Fruit fly (Drosophila melanogaster): ENCODE results near the gene bip1.

bip1 gene

dm6 chr3L:8065575-8066410 lies 7.3 kb upstream of the bip1 start:
- TF ChIP-seq CG12605 (GFP tag; IDR thresholded peaks at IDR 0.05) (peak; percentile 65; the same call in 1 of the 2 replicates), gl (tag; optimal IDR thresholded peaks at IDR 0.05) (peak; percentile 24), CG8301 (tag; optimal IDR thresholded peaks at IDR 0.05) (peak; percentile 1), CG14655 (GFP tag; optimal IDR thresholded peaks at IDR 0.05) (no peak), Pif1A (GFP tag; optimal IDR thresholded peaks at IDR 0.05) (no peak), D1 (tag; optimal IDR thresholded peaks at IDR 0.05) (peak; percentile 45), CG32121 (GFP tag; IDR thresholded peaks at IDR 0.05) (no peak), CG15710 (tag; optimal IDR thresholded peaks at IDR 0.05) (no peak)

- TF ChIP-seq CG9948 (tag; optimal IDR thresholded peaks at IDR 0.05) = peak; percentile 35
- peak; percentile 36 for TF ChIP-seq CG13204 (GFP tag; optimal IDR thresholded peaks at IDR 0.05)
- TF ChIP-seq CG34367 (tag; optimal IDR thresholded peaks at IDR 0.05) = peak; percentile 20
- no peak; the same call in 1 of the 2 replicates for TF ChIP-seq CG32121 (GFP tag; IDR thresholded peaks at IDR 0.05)
- TF ChIP-seq Pif1A (GFP tag; optimal IDR thresholded peaks at IDR 0.05) = no peak
- TF ChIP-seq rn (GFP tag; IDR thresholded peaks at IDR 0.05) = no peak
- TF ChIP-seq Snoo (tag; optimal IDR thresholded peaks at IDR 0.05) = peak; percentile 52
- peak; percentile 69 for TF ChIP-seq CG8159 (tag; optimal IDR thresholded peaks at IDR 0.05)
- TF ChIP-seq CG14655 (GFP tag; optimal IDR thresholded peaks at IDR 0.05) = peak; percentile 76
- TF ChIP-seq Ets98B (GFP tag; IDR thresholded peaks at IDR 0.05) = no peak; the same call in none of the 2 replicates
- TF ChIP-seq CG17806 (tag; optimal IDR thresholded peaks at IDR 0.05) = peak; percentile 43
- no peak for TF ChIP-seq Pif1B (GFP tag; optimal IDR thresholded peaks at IDR 0.05)
- peak; percentile 47 for TF ChIP-seq EcR (GFP tag; optimal IDR thresholded peaks at IDR 0.05)
- TF ChIP-seq fd96Ca (GFP tag; IDR thresholded peaks at IDR 0.05) = no peak
- TF ChIP-seq CG4496 (GFP tag; IDR thresholded peaks at IDR 0.05) = peak; percentile 52; the same call in 1 of the 3 replicates
- no peak for TF ChIP-seq gl (tag; optimal IDR thresholded peaks at IDR 0.05)
- no peak; the same call in 1 of the 2 replicates for TF ChIP-seq CG12605 (GFP tag; IDR thresholded peaks at IDR 0.05)
- TF ChIP-seq D1 (tag; optimal IDR thresholded peaks at IDR 0.05) = no peak
- no peak for TF ChIP-seq CG10348 (GFP tag; IDR thresholded peaks at IDR 0.05)
- TF ChIP-seq CG8301 (tag; optimal IDR thresholded peaks at IDR 0.05) = peak; percentile 52
- peak; percentile 59 for TF ChIP-seq CG15710 (tag; optimal IDR thresholded peaks at IDR 0.05)
These were observed 5.0 kb upstream of the bip1 start, which contains the start of gene Sarm for dm6 chr3L:8063214-8064156. TSS of gene Sarm (plus strand) at chr3L:8063874.

- TF ChIP-seq CG12605 (GFP tag; IDR thresholded peaks at IDR 0.05) = peak; percentile 16; the same call in 1 of the 2 replicates
- TF ChIP-seq CG32121 (GFP tag; IDR thresholded peaks at IDR 0.05) = 0 out of 2 replicates have a peak, but pooled peaks have one; percentile 25
- 0 out of 2 replicates have a peak, but pooled peaks have one; percentile 35 for TF ChIP-seq Ets98B (GFP tag; IDR thresholded peaks at IDR 0.05)
These were observed 1.8 kb upstream of the bip1 start for dm6 chr3L:8060188-8060856.

DNA sequence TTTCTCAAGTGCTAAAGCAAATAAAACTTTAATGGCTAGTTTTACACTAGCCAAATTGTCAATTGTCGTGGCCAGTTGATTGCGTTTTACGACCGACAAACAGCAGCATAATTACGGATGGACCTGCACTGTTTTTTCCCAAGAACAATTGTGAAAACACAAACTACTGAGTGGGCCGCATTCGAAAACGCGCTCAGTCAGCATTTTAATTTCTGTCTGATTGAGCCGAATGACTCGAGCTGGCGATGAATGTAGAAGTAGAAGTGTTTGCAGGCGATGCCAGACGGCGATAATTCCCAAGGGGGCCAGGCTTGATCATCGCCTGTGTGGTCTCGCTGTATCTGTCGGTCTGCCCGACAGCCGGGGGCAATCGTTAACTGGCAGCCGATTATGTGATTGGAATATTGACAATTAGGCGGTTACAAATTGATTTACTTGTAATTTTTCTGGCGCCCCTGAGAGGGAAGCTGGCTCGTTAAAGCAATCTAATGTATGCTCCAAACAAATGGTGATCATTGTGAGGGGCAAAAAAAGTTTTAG lies 1.2 kb upstream of the bip1 start:
- TF ChIP-seq CG9948 (tag; optimal IDR thresholded peaks at IDR 0.05) = no peak
- no peak for TF ChIP-seq CG12605 (GFP tag; IDR thresholded peaks at IDR 0.05)
- TF ChIP-seq D1 (tag; optimal IDR thresholded peaks at IDR 0.05) = no peak
- no peak for TF ChIP-seq CG14655 (GFP tag; optimal IDR thresholded peaks at IDR 0.05)
- TF ChIP-seq CG17806 (tag; optimal IDR thresholded peaks at IDR 0.05) = no peak
- no peak for TF ChIP-seq EcR (GFP tag; optimal IDR thresholded peaks at IDR 0.05)
- no peak for TF ChIP-seq Pif1B (GFP tag; optimal IDR thresholded peaks at IDR 0.05)
- no peak for TF ChIP-seq CG8301 (tag; optimal IDR thresholded peaks at IDR 0.05)
- no peak for TF ChIP-seq CG34367 (tag; optimal IDR thresholded peaks at IDR 0.05)

- TF ChIP-seq Pif1B (GFP tag; optimal IDR thresholded peaks at IDR 0.05) = no peak
- TF ChIP-seq CG17806 (tag; optimal IDR thresholded peaks at IDR 0.05) = peak; percentile 49
- peak; percentile 54 for TF ChIP-seq CG8159 (tag; optimal IDR thresholded peaks at IDR 0.05)
- peak; percentile 9 for TF ChIP-seq CG13204 (GFP tag; optimal IDR thresholded peaks at IDR 0.05)
- no peak for TF ChIP-seq Pif1A (GFP tag; optimal IDR thresholded peaks at IDR 0.05)
- TF ChIP-seq Ets98B (GFP tag; IDR thresholded peaks at IDR 0.05) = no peak
- TF ChIP-seq CG9948 (tag; optimal IDR thresholded peaks at IDR 0.05) = no peak
- TF ChIP-seq fd96Ca (GFP tag; IDR thresholded peaks at IDR 0.05) = no peak
- TF ChIP-seq CG34367 (tag; optimal IDR thresholded peaks at IDR 0.05) = peak; percentile 24
- TF ChIP-seq CG32121 (GFP tag; IDR thresholded peaks at IDR 0.05) = no peak
- no peak for TF ChIP-seq rn (GFP tag; IDR thresholded peaks at IDR 0.05)
- peak; percentile 51 for TF ChIP-seq CG15710 (tag; optimal IDR thresholded peaks at IDR 0.05)
- TF ChIP-seq CG10348 (GFP tag; IDR thresholded peaks at IDR 0.05) = no peak
- TF ChIP-seq EcR (GFP tag; optimal IDR thresholded peaks at IDR 0.05) = no peak
- TF ChIP-seq CG12605 (GFP tag; IDR thresholded peaks at IDR 0.05) = no peak
- TF ChIP-seq CG14655 (GFP tag; optimal IDR thresholded peaks at IDR 0.05) = no peak
- no peak for TF ChIP-seq D1 (tag; optimal IDR thresholded peaks at IDR 0.05)
- TF ChIP-seq CG8301 (tag; optimal IDR thresholded peaks at IDR 0.05) = no peak
- no peak for TF ChIP-seq CG4496 (GFP tag; IDR thresholded peaks at IDR 0.05)
These were observed 707 bp downstream of the bip1 start for dm6 chr3L:8057823-8058189.
